Worm (Caenorhabditis elegans) whole organism, mixed stage, embryonic: ENCODE measurements around the gene T06C12.12.

Experiments used
- M03D4.4 ChIP-seq: sonication (generic microtip); optimal IDR thresholded peaks from 2 replicates; lab custom pipeline; 2017; ENCODE audit warnings: mild to moderate bottlenecking, missing genetic modification characterization, missing compliant biosample characterization
- bed-3 ChIP-seq: fragments of 200-800 bp; sonication (Bioruptor generic); optimal IDR thresholded peaks from 3 replicates; lab custom pipeline; 2018; ENCODE audit warnings: mild to moderate bottlenecking, missing genetic modification characterization, moderate library complexity, missing compliant biosample characterization
- blmp-1 ChIP-seq: fragments of 150-350 bp; optimal IDR thresholded peaks from 2 replicates; lab custom pipeline; 2014; ENCODE audit warnings: missing biosample characterization, missing genetic modification characterization
- ceh-39 ChIP-seq: fragments of 150-350 bp; optimal IDR thresholded peaks from 2 replicates; lab custom pipeline; 2014; ENCODE audit warnings: missing biosample characterization, missing genetic modification characterization
- ceh-43 ChIP-seq: fragments of 200-800 bp; sonication (Bioruptor generic); optimal IDR thresholded peaks from 2 replicates; lab custom pipeline; 2018; ENCODE audit warnings: mild to moderate bottlenecking, missing genetic modification characterization, moderate library complexity, missing compliant biosample characterization
- ceh-83 ChIP-seq: fragments of 200-800 bp; sonication (Bioruptor generic); optimal IDR thresholded peaks from 2 replicates; lab custom pipeline; 2018; ENCODE audit warnings: mild to moderate bottlenecking, missing genetic modification characterization, missing compliant biosample characterization
- ces-1 ChIP-seq: fragments of 150-350 bp; optimal IDR thresholded peaks from 2 replicates; lab custom pipeline; 2014; ENCODE audit warnings: missing biosample characterization, missing genetic modification reagents, missing genetic modification characterization
- cnd-1 ChIP-seq: fragments of 200-800 bp; sonication (Bioruptor generic); optimal IDR thresholded peaks from 2 replicates; lab custom pipeline; 2018; ENCODE audit warnings: mild to moderate bottlenecking, missing genetic modification characterization, missing compliant biosample characterization
- elt-1 ChIP-seq: sonication (generic microtip); optimal IDR thresholded peaks from 2 replicates; lab custom pipeline; 2017; ENCODE audit warnings: missing genetic modification characterization, mild to moderate bottlenecking, missing compliant biosample characterization, antibody characterized with exemption, moderate library complexity, borderline replicate concordance; ENCODE audit not compliant: insufficient read depth
- elt-3 ChIP-seq: fragments of 150-350 bp; optimal IDR thresholded peaks from 2 replicates; lab custom pipeline; 2014; ENCODE audit warnings: missing biosample characterization, missing genetic modification characterization
- flh-1 ChIP-seq: fragments of 200-800 bp; sonication (Bioruptor generic); optimal IDR thresholded peaks from 2 replicates; lab custom pipeline; 2018; ENCODE audit warnings: mild to moderate bottlenecking, missing genetic modification characterization, moderate library complexity, missing compliant biosample characterization
- ham-2 ChIP-seq: fragments of 200-800 bp; sonication (Bioruptor generic); optimal IDR thresholded peaks from 2 replicates; lab custom pipeline; 2018; ENCODE audit warnings: mild to moderate bottlenecking, missing genetic modification characterization, missing compliant biosample characterization
- hlh-1 ChIP-seq: fragments of 150-350 bp; optimal IDR thresholded peaks from 2 replicates; lab custom pipeline; 2014; ENCODE audit warnings: missing biosample characterization, missing genetic modification reagents, missing genetic modification characterization
- lin-13 ChIP-seq: fragments of 150-350 bp; optimal IDR thresholded peaks from 2 replicates; lab custom pipeline; 2014; ENCODE audit warnings: missing biosample characterization, missing genetic modification characterization
- lsy-2 ChIP-seq: fragments of 150-350 bp; optimal IDR thresholded peaks from 2 replicates; lab custom pipeline; 2014; ENCODE audit warnings: missing biosample characterization, missing genetic modification characterization
- mab-5 ChIP-seq: fragments of 150-350 bp; optimal IDR thresholded peaks from 2 replicates; lab custom pipeline; 2014; ENCODE audit warnings: missing biosample characterization, missing genetic modification characterization
- mep-1 ChIP-seq: fragments of 150-350 bp; optimal IDR thresholded peaks from 2 replicates; lab custom pipeline; 2017; ENCODE audit warnings: missing biosample characterization, missing genetic modification reagents, missing genetic modification characterization, inconsistent platforms
- mls-2 ChIP-seq: sonication (generic microtip); optimal IDR thresholded peaks from 2 replicates; lab custom pipeline; 2016; ENCODE audit warnings: mild to moderate bottlenecking, missing genetic modification characterization, moderate library complexity, missing compliant biosample characterization
- nhr-12 ChIP-seq: fragments of 150-350 bp; optimal IDR thresholded peaks from 2 replicates; lab custom pipeline; 2014; ENCODE audit warnings: missing biosample characterization, missing genetic modification characterization
- nhr-2 ChIP-seq: fragments of 150-350 bp; optimal IDR thresholded peaks from 2 replicates; lab custom pipeline; 2014; ENCODE audit warnings: missing biosample characterization, missing genetic modification characterization
- nhr-237 ChIP-seq: fragments of 150-350 bp; optimal IDR thresholded peaks from 2 replicates; lab custom pipeline; 2014; ENCODE audit warnings: missing biosample characterization, missing genetic modification characterization
- nhr-28 ChIP-seq: fragments of 150-350 bp; optimal IDR thresholded peaks from 2 replicates; lab custom pipeline; 2014; ENCODE audit warnings: missing biosample characterization, missing genetic modification characterization
- nhr-76 ChIP-seq: sonication (generic microtip); optimal IDR thresholded peaks from 2 replicates; lab custom pipeline; 2017; ENCODE audit warnings: missing biosample characterization, missing genetic modification characterization
- pha-4 ChIP-seq: fragments of 150-350 bp; optimal IDR thresholded peaks from 2 replicates; lab custom pipeline; 2018; ENCODE audit warnings: missing biosample characterization, missing genetic modification reagents, missing genetic modification characterization
- sem-2 ChIP-seq: fragments of 200-800 bp; sonication (Bioruptor generic); optimal IDR thresholded peaks from 2 replicates; lab custom pipeline; 2018; ENCODE audit warnings: mild to moderate bottlenecking, missing genetic modification characterization, missing compliant biosample characterization
- snpc-4 ChIP-seq: fragments of 150-350 bp; optimal IDR thresholded peaks from 2 replicates; lab custom pipeline; 2014; ENCODE audit warnings: missing biosample characterization, missing genetic modification characterization
- sptf-1 ChIP-seq: sonication (generic microtip); optimal IDR thresholded peaks from 2 replicates; lab custom pipeline; 2017; ENCODE audit warnings: mild to moderate bottlenecking, missing genetic modification characterization, moderate library complexity, missing compliant biosample characterization
- tbx-8 ChIP-seq: fragments of 200-800 bp; sonication (Bioruptor generic); optimal IDR thresholded peaks from 2 replicates; lab custom pipeline; 2018; ENCODE audit warnings: mild to moderate bottlenecking, missing genetic modification characterization, moderate library complexity, missing compliant biosample characterization
- unc-120 ChIP-seq: sonication (generic microtip); optimal IDR thresholded peaks from 2 replicates; lab custom pipeline; 2017; ENCODE audit warnings: missing genetic modification characterization, missing compliant biosample characterization; ENCODE audit not compliant: poor library complexity, severe bottlenecking
- unc-39 ChIP-seq: fragments of 150-350 bp; optimal IDR thresholded peaks from 2 replicates; lab custom pipeline; 2014; ENCODE audit warnings: missing biosample characterization, missing genetic modification characterization
- unc-62 ChIP-seq: fragments of 150-350 bp; optimal IDR thresholded peaks from 2 replicates; lab custom pipeline; 2014; ENCODE audit warnings: missing biosample characterization, missing genetic modification reagents, missing genetic modification characterization
- zip-8 ChIP-seq: fragments of 150-350 bp; optimal IDR thresholded peaks from 2 replicates; lab custom pipeline; 2014; ENCODE audit warnings: missing biosample characterization, missing genetic modification characterization
- ztf-11 ChIP-seq: fragments of 150-350 bp; optimal IDR thresholded peaks from 2 replicates; lab custom pipeline; 2014; ENCODE audit warnings: missing biosample characterization, missing genetic modification characterization

The T06C12.12 gene

ce11 chrV:15920273-15920672 lies 28.4 kb downstream of the T06C12.12 start, which contains the start of gene F35E8.10:
Gene F35E8.10 (minus strand): TSS chrV:15920373.
- no peak for TF ChIP-seq lin-13 (tag; lab: Kevin White, UChicago)
- TF ChIP-seq nhr-237: no peak
- TF ChIP-seq lsy-2: no peak
- TF ChIP-seq nhr-12 (tag; lab: Kevin White, UChicago): no peak
- TF ChIP-seq ceh-39: no peak
- no peak for TF ChIP-seq ces-1
- TF ChIP-seq nhr-28 (tag; lab: Kevin White, UChicago): no peak
- no peak for TF ChIP-seq ceh-43 (GFP tag; lab: Kevin White, UChicago)
- no peak for TF ChIP-seq unc-39 (tag; lab: Kevin White, UChicago)
- no peak for TF ChIP-seq M03D4.4 (tag; lab: Kevin White, UChicago)
- TF ChIP-seq elt-1 (tag; lab: Kevin White, UChicago): no peak
- no peak for TF ChIP-seq nhr-2 (tag; lab: Kevin White, UChicago)
- TF ChIP-seq tbx-8 (GFP tag; lab: Kevin White, UChicago): no peak
- TF ChIP-seq blmp-1 (tag; lab: Kevin White, UChicago): no peak

- no peak for TF ChIP-seq nhr-237
- TF ChIP-seq unc-120: no peak
- TF ChIP-seq bed-3 (GFP tag; lab: Kevin White, UChicago): no peak
- no peak for TF ChIP-seq flh-1
- no peak for TF ChIP-seq ham-2 (GFP tag; lab: Kevin White, UChicago)
- TF ChIP-seq sem-2 (GFP tag; lab: Kevin White, UChicago): no peak
- no peak for TF ChIP-seq mls-2 (tag; lab: Kevin White, UChicago)
- TF ChIP-seq nhr-12 (tag; lab: Kevin White, UChicago): no peak
- no peak for TF ChIP-seq pha-4 (tag; lab: Kevin White, UChicago)
- no peak for TF ChIP-seq nhr-76
- TF ChIP-seq lsy-2: no peak
- TF ChIP-seq nhr-2 (tag; lab: Kevin White, UChicago): no peak
- no peak for TF ChIP-seq snpc-4 (tag; lab: Kevin White, UChicago)
- no peak for TF ChIP-seq ceh-43 (GFP tag; lab: Kevin White, UChicago)
- no peak for TF ChIP-seq M03D4.4 (tag; lab: Kevin White, UChicago)
- TF ChIP-seq ceh-39: no peak
- no peak for TF ChIP-seq lin-13 (tag; lab: Kevin White, UChicago)
- TF ChIP-seq elt-1 (tag; lab: Kevin White, UChicago): no peak
- no peak for TF ChIP-seq ces-1
- no peak for TF ChIP-seq ztf-11 (tag; lab: Kevin White, UChicago)
Measured at ce11 chrV:15921102-15921501, 29.2 kb downstream of the T06C12.12 start, which contains the start of gene cdr-1. Gene cdr-1 (plus strand): TSS chrV:15921309.

ce11 chrV:15922979-15923378 lies 31.1 kb downstream of the T06C12.12 start, which contains the start of gene F35E8.13:
Gene F35E8.13 (plus strand): TSS chrV:15923279.
- no peak for TF ChIP-seq unc-120
- TF ChIP-seq cnd-1 (tag; lab: Kevin White, UChicago): no peak
- no peak for TF ChIP-seq ham-2 (GFP tag; lab: Kevin White, UChicago)
- TF ChIP-seq ceh-83 (GFP tag; lab: Kevin White, UChicago): no peak
- TF ChIP-seq elt-3: no peak
- no peak for TF ChIP-seq nhr-237
- TF ChIP-seq tbx-8 (GFP tag; lab: Kevin White, UChicago): no peak
- no peak for TF ChIP-seq lsy-2
- no peak for TF ChIP-seq mep-1 (tag; lab: Kevin White, UChicago)
- TF ChIP-seq blmp-1 (tag; lab: Kevin White, UChicago): no peak
- TF ChIP-seq ces-1: no peak
- no peak for TF ChIP-seq ceh-39
- no peak for TF ChIP-seq nhr-76
- no peak for TF ChIP-seq ztf-11 (tag; lab: Kevin White, UChicago)
- TF ChIP-seq mab-5: no peak

- no peak for TF ChIP-seq ceh-43 (GFP tag; lab: Kevin White, UChicago)
- no peak for TF ChIP-seq unc-62
- no peak for TF ChIP-seq hlh-1
- TF ChIP-seq ceh-83 (GFP tag; lab: Kevin White, UChicago): no peak
- TF ChIP-seq M03D4.4 (tag; lab: Kevin White, UChicago): no peak
- no peak for TF ChIP-seq elt-3
- TF ChIP-seq ces-1: no peak
- no peak for TF ChIP-seq elt-1 (tag; lab: Kevin White, UChicago)
- no peak for TF ChIP-seq nhr-2 (tag; lab: Kevin White, UChicago)
- TF ChIP-seq ham-2 (GFP tag; lab: Kevin White, UChicago): no peak
- TF ChIP-seq flh-1: no peak
Measured at ce11 chrV:15924307-15924706, 32.4 kb downstream of the T06C12.12 start, which contains the start of gene nhr-108. Gene nhr-108 (minus strand): TSS chrV:15924472.

ce11 chrV:15928325-15928724 lies 36.5 kb downstream of the T06C12.12 start, which contains the start of gene pzf-1:
Gene pzf-1 (minus strand): TSS chrV:15928425.
- TF ChIP-seq flh-1: no peak
- no peak for TF ChIP-seq sptf-1 (tag; lab: Kevin White, UChicago)
- TF ChIP-seq snpc-4 (tag; lab: Kevin White, UChicago): no peak
- no peak for TF ChIP-seq ces-1
- TF ChIP-seq zip-8 (tag; lab: Kevin White, UChicago): no peak
- no peak for TF ChIP-seq unc-39 (tag; lab: Kevin White, UChicago)
- TF ChIP-seq hlh-1: no peak
- TF ChIP-seq unc-62: no peak
- no peak for TF ChIP-seq elt-3
- TF ChIP-seq sem-2 (GFP tag; lab: Kevin White, UChicago): no peak
- no peak for TF ChIP-seq nhr-2 (tag; lab: Kevin White, UChicago)
- no peak for TF ChIP-seq M03D4.4 (tag; lab: Kevin White, UChicago)
- no peak for TF ChIP-seq nhr-237
- TF ChIP-seq ztf-11 (tag; lab: Kevin White, UChicago): no peak
- no peak for TF ChIP-seq nhr-76
- no peak for TF ChIP-seq ceh-43 (GFP tag; lab: Kevin White, UChicago)
- TF ChIP-seq ceh-83 (GFP tag; lab: Kevin White, UChicago): no peak
- no peak for TF ChIP-seq nhr-12 (tag; lab: Kevin White, UChicago)
- TF ChIP-seq, all 35 proteins: peak for 0
